Worm (Caenorhabditis elegans): ENCODE results near the gene ins-12.

The ins-12 gene

DNA sequence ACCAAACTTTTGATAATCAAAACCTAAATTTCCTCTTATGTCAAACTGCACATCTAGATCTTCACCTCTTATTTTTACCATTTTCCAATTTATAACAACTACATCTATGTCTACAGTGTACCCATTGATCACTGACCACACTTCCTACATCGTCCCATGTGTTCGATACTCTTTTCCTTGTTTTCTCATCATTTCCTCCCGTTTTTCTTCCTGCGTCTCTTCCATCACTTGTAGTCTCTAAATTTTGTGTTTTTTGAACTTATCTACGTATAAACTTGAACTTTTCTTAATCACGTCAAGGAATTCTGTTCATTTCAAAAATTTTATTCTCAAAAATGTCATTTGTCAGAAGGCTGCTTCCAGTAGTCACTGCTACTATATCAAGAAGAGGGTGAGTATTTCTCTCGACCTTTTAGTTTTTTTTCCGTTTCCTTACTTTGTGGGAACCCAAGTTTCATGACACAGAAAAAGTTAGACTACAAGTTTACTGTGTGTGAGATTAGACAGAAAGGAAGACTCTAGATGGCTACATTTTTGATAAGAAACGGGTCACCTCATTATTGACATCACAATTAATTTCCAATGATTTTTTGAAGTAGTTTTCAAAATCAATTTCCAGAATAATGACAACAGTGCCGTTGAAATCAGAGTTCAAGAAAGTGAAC is 17.8 kb downstream of the ins-12 start (continued):
- TF ChIP-seq fkh-10 (GFP tag; optimal IDR thresholded peaks at IDR 0.05), result no peak
- TF ChIP-seq nhr-19 (GFP tag; conservative IDR thresholded peaks at IDR 0.05), result peak; percentile 43
- no peak for TF ChIP-seq vab-15 (tag; optimal IDR thresholded peaks at IDR 0.05)
- TF ChIP-seq tbx-2 (tag; optimal IDR thresholded peaks at IDR 0.05), result peak; percentile 53
- TF ChIP-seq tlp-1 (tag; optimal IDR thresholded peaks at IDR 0.05), result no peak
- TF ChIP-seq snpc-4 (tag; optimal IDR thresholded peaks at IDR 0.05), result no peak
- no peak for TF ChIP-seq unc-62 (GFP tag; optimal IDR thresholded peaks at IDR 0.05)
- TF ChIP-seq nhr-71 (tag; optimal IDR thresholded peaks at IDR 0.05), result peak; percentile 88
- TF ChIP-seq mab-9 (GFP tag; IDR thresholded peaks at IDR 0.05), result no peak
- TF ChIP-seq fos-1 (tag; optimal IDR thresholded peaks at IDR 0.05), result no peak
- peak in 2 of 6 experiments; percentile 25 to 78 for TF ChIP-seq elt-3 (tag; optimal IDR thresholded peaks at IDR 0.05)
- no peak for TF ChIP-seq zag-1 (tag; optimal IDR thresholded peaks at IDR 0.05)
- no peak for TF ChIP-seq C04F5.9 (tag; optimal IDR thresholded peaks at IDR 0.05)
- TF ChIP-seq ama-1 (optimal IDR thresholded peaks at IDR 0.05), result no peak
- TF ChIP-seq nhr-12 (tag; optimal IDR thresholded peaks at IDR 0.05), result no peak
- TF ChIP-seq nhr-84 (tag; optimal IDR thresholded peaks at IDR 0.05), result no peak
- peak; percentile 30 for TF ChIP-seq lin-13 (GFP tag; optimal IDR thresholded peaks at IDR 0.05)
- TF ChIP-seq ets-5 (GFP tag; IDR thresholded peaks at IDR 0.05), result no peak
- TF ChIP-seq C34B4.2 (tag; optimal IDR thresholded peaks at IDR 0.05), result no peak
- TF ChIP-seq xbp-1 (tag; optimal IDR thresholded peaks at IDR 0.05), result no peak
- no peak for TF ChIP-seq Y116A8C.19 (tag; optimal IDR thresholded peaks at IDR 0.05; ENCODE audit: borderline replicate concordance)
- peak in 1 of 2 experiments; percentile 60 for TF ChIP-seq lin-35 (GFP tag; optimal IDR thresholded peaks at IDR 0.05)
- no peak for TF ChIP-seq pqm-1 (tag; optimal IDR thresholded peaks at IDR 0.05)
- no peak for TF ChIP-seq dsc-1 (tag; optimal IDR thresholded peaks at IDR 0.05)
- TF ChIP-seq jun-1 (tag; optimal IDR thresholded peaks at IDR 0.05), result no peak
- TF ChIP-seq rnt-1 (tag; optimal IDR thresholded peaks at IDR 0.05), result no peak
- no peak for TF ChIP-seq irx-1 (tag; optimal IDR thresholded peaks at IDR 0.05)

DNA sequence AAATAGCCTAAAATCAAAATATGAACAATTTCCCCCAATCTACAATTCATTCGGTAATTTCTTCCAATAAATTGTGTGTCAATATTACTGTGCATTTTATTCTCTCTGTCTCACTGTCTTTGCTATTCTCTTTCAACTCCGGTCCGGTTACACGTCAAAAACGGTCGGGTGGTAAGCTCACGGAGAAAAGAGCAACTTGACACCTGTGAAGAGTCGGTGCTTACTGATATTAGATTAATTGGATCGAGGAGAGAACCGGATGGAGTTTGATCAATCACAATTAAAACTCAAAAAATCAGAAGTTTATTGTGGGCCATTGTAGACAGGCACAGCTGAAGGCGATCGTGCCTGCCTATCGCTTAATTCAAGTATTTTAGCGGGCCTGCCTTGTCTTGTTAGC is 20.5 kb downstream of the ins-12 start:
- TF ChIP-seq vab-15 (tag; optimal IDR thresholded peaks at IDR 0.05) (no peak), F16B12.6 (tag; optimal IDR thresholded peaks at IDR 0.05) (no peak), nhr-20 (tag; optimal IDR thresholded peaks at IDR 0.05) (peak; percentile 3), elt-2 (tag; optimal IDR thresholded peaks at IDR 0.05) (peak; percentile 11), C34B4.2 (tag; optimal IDR thresholded peaks at IDR 0.05) (no peak), nhr-71 (tag; optimal IDR thresholded peaks at IDR 0.05) (peak; percentile 16)

DNA sequence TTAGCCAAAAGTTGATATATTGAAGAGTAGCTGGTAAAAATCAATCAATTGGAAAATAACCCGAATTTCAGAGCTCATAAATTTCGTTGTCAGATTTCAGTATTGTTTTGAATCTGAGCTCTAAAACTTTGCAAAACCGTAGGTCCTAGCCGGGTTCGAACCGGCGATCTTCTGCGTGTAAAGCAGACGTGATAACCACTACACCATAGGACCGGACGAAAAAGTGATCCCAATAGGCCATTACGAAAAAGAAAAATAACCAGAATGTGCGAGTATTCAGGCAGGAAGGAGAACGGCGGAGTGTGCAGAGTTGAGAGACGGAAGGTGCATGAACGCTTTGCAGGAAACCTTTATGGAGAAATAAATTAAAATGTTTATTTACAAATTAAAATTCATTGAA is 22.6 kb downstream of the ins-12 start:
- TF ChIP-seq elt-2 (tag; optimal IDR thresholded peaks at IDR 0.05) (peak; percentile 37), nhr-11 (tag; optimal IDR thresholded peaks at IDR 0.05) (no peak), C04F5.9 (tag; optimal IDR thresholded peaks at IDR 0.05) (no peak), elt-3 (tag; optimal IDR thresholded peaks at IDR 0.05) (no peak), jun-1 (tag; optimal IDR thresholded peaks at IDR 0.05) (no peak), lsy-2 (tag; optimal IDR thresholded peaks at IDR 0.05) (peak in 1 of 2 experiments; percentile 60), egl-13 (tag; optimal IDR thresholded peaks at IDR 0.05) (peak; percentile 0), lin-35 (GFP tag; optimal IDR thresholded peaks at IDR 0.05) (peak in 1 of 2 experiments; percentile 59), pax-3 (tag; optimal IDR thresholded peaks at IDR 0.05) (no peak), ztf-11 (tag; optimal IDR thresholded peaks at IDR 0.05) (no peak), nhr-12 (tag; optimal IDR thresholded peaks at IDR 0.05) (no peak), snu-23 (GFP tag; optimal IDR thresholded peaks at IDR 0.05) (peak; percentile 55), skn-1 (tag; optimal IDR thresholded peaks at IDR 0.05) (peak; percentile 40), hpl-2 (GFP tag; optimal IDR thresholded peaks at IDR 0.05) (no peak), ces-1 (GFP tag; optimal IDR thresholded peaks at IDR 0.05) (no peak), nhr-237 (tag; optimal IDR thresholded peaks at IDR 0.05) (no peak), unc-130 (tag; optimal IDR thresholded peaks at IDR 0.05) (no peak), swsn-7 (tag; optimal IDR thresholded peaks at IDR 0.05) (peak; percentile 34), irx-1 (tag; optimal IDR thresholded peaks at IDR 0.05) (no peak), nhr-85 (tag) (no peak), unc-86 (tag; optimal IDR thresholded peaks at IDR 0.05) (no peak), unc-30 (tag; optimal IDR thresholded peaks at IDR 0.05) (no peak), snpc-4 (tag; optimal IDR thresholded peaks at IDR 0.05) (peak; percentile 36), nhr-47 (tag; optimal IDR thresholded peaks at IDR 0.05) (no peak), dsc-1 (tag; optimal IDR thresholded peaks at IDR 0.05) (no peak), lin-15B (tag; optimal IDR thresholded peaks at IDR 0.05) (no peak), pqm-1 (tag; optimal IDR thresholded peaks at IDR 0.05) (no peak), fkh-4 (tag; optimal IDR thresholded peaks at IDR 0.05; ENCODE audit: borderline replicate concordance) (no peak), tlp-1 (tag; optimal IDR thresholded peaks at IDR 0.05) (no peak), Y116A8C.19 (tag; optimal IDR thresholded peaks at IDR 0.05; ENCODE audit: borderline replicate concordance) (no peak), egl-27 (tag; optimal IDR thresholded peaks at IDR 0.05) (no peak)

Measured in whole organism, L1 larva.